Worm (Caenorhabditis elegans): Measurements from ENCODE around the gene R13D11.4.

DNA sequence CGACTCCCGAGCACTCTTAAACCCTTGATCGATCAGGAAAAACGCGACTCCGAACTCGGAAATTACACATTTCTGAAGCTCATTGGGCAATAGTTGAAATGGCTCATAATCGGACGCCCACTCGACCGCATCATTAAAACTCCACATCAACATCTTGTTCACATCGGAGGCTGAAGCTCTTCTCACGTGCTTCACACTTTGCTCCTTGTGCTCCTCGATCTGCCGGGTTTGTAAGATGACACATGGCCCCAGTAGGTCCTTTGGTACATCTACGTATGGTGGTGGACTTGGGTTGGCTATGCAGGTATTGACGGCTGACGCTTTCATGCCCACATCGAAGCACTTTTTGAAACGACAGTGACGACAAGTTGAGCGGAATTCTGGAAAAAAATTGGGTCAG lies 7.1 kb upstream of the R13D11.4 start:
- no peak for TF ChIP-seq ceh-16 (tag; optimal IDR thresholded peaks at IDR 0.05)
- no peak for TF ChIP-seq ceh-28 (tag; optimal IDR thresholded peaks at IDR 0.05)
- no peak for TF ChIP-seq nhr-28 (tag; optimal IDR thresholded peaks at IDR 0.05)
- no peak for TF ChIP-seq ztf-4 (tag; optimal IDR thresholded peaks at IDR 0.05)
- no peak for TF ChIP-seq nhr-76 (tag; optimal IDR thresholded peaks at IDR 0.05)
- TF ChIP-seq zag-1 (tag; optimal IDR thresholded peaks at IDR 0.05) = no peak
- no peak for TF ChIP-seq ztf-11 (tag; optimal IDR thresholded peaks at IDR 0.05)
- TF ChIP-seq egl-27 (tag; optimal IDR thresholded peaks at IDR 0.05) = no peak
- no peak for TF ChIP-seq lin-15B (tag; optimal IDR thresholded peaks at IDR 0.05)

Data from whole organism, L3 larva.